Worm (Caenorhabditis elegans) whole organism, mixed stage, embryonic: ENCODE results near the gene fbxb-85.

Experiments used
- ces-1 ChIP-seq: fragments of 150-350 bp; optimal IDR thresholded peaks from 2 replicates; lab custom pipeline; 2014; ENCODE audit warnings: missing biosample characterization, missing genetic modification reagents, missing genetic modification characterization
- nhr-76 ChIP-seq: sonication (generic microtip); optimal IDR thresholded peaks from 2 replicates; lab custom pipeline; 2017; ENCODE audit warnings: missing biosample characterization, missing genetic modification characterization
- unc-62 ChIP-seq: fragments of 150-350 bp; optimal IDR thresholded peaks from 2 replicates; lab custom pipeline; 2014; ENCODE audit warnings: missing biosample characterization, missing genetic modification reagents, missing genetic modification characterization
- ztf-11 ChIP-seq: fragments of 150-350 bp; optimal IDR thresholded peaks from 2 replicates; lab custom pipeline; 2014; ENCODE audit warnings: missing biosample characterization, missing genetic modification characterization

DNA sequence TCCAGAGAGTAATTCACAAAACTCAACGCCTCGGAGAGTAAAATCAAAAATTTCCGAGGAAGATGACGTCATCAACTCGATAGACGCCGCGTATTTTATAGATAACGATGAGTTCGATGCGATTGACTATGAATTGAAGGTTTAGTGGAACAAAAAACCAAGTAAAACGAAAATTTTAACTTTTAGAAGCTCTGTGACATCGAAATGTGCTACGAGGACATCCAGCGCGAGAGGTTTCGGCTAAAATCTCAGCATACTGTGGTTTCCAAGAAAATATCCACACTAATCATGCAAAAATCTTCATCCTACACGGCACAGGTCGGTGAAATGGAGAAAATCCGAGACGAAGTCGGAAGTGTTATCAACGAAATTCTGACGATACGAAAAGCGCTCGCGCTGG, 20.8 kb upstream of the fbxb-85 start:
- TF ChIP-seq nhr-76 (tag; lab: Kevin White, UChicago) (no peak), ztf-11 (tag; lab: Kevin White, UChicago) (no peak), ces-1 (GFP tag; lab: Kevin White, UChicago) (no peak), unc-62 (GFP tag; lab: Kevin White, UChicago) (no peak)
